Fruit fly (Drosophila melanogaster) whole organism, embryonic: ENCODE data around the gene Tnpo-SR.

ENCODE experiments used
- B-H1 ChIP-seq: fragments of 200-800 bp; sonication (Bioruptor generic); IDR thresholded peaks from 3 replicates; pipeline ENCODE4 v1.3.6; 2022; ENCODE audit warnings: missing biosample characterization, missing genetic modification characterization
- BEAF-32 ChIP-seq: fragments of 200-800 bp; sonication (Bioruptor generic); optimal IDR thresholded peaks from 3 replicates; lab custom pipeline; 2017; ENCODE audit warnings: missing biosample characterization, missing genetic modification characterization, mild to moderate bottlenecking, moderate library complexity, missing genetic modification reagents
- Bdp1 ChIP-seq: fragments of 200-800 bp; sonication (Bioruptor generic); optimal IDR thresholded peaks from 3 replicates; lab custom pipeline; 2016; ENCODE audit warnings: missing biosample characterization, missing genetic modification characterization
- CG12219 ChIP-seq: fragments of 200-800 bp; sonication (Bioruptor generic); optimal IDR thresholded peaks from 3 replicates; lab custom pipeline; 2018; ENCODE audit warnings: missing biosample characterization, mild to moderate bottlenecking, missing genetic modification characterization
- CG15514 ChIP-seq: fragments of 200-800 bp; sonication (Bioruptor generic); optimal IDR thresholded peaks from 3 replicates; lab custom pipeline; 2017; ENCODE audit warnings: missing biosample characterization, missing genetic modification characterization, mild to moderate bottlenecking, moderate library complexity, missing genetic modification reagents
- CG16779 ChIP-seq: fragments of 200-800 bp; sonication (Bioruptor generic); IDR thresholded peaks from 2 replicates; pipeline ENCODE4 v1.3.6; 2022; ENCODE audit warnings: missing biosample characterization, missing genetic modification characterization
- CG16813 ChIP-seq: fragments of 200-800 bp; sonication (Bioruptor generic); IDR thresholded peaks from 3 replicates; pipeline ENCODE4 v1.3.6; 2022; ENCODE audit warnings: missing biosample characterization, missing genetic modification characterization; ENCODE audit not compliant: partially characterized antibody
- CG17612 ChIP-seq: fragments of 200-800 bp; sonication (Bioruptor generic); IDR thresholded peaks from 2 replicates; pipeline ENCODE4 v1.3.6; 2022; ENCODE audit warnings: missing biosample characterization, missing genetic modification characterization
- CG3281 ChIP-seq: fragments of 200-800 bp; sonication (Bioruptor generic); optimal IDR thresholded peaks from 3 replicates; lab custom pipeline; 2017; ENCODE audit warnings: missing biosample characterization, mild to moderate bottlenecking, missing genetic modification characterization
- CG6654 ChIP-seq: fragments of 200-800 bp; sonication (Bioruptor generic); optimal IDR thresholded peaks from 2 replicates; lab custom pipeline; 2017; ENCODE audit warnings: missing biosample characterization, mild to moderate bottlenecking, missing genetic modification characterization
- CG7928 ChIP-seq: fragments of 200-800 bp; sonication (Bioruptor generic); optimal IDR thresholded peaks from 2 replicates; lab custom pipeline; 2017; ENCODE audit warnings: missing biosample characterization, mild to moderate bottlenecking, missing genetic modification characterization
- CG8089 ChIP-seq: fragments of 200-800 bp; sonication (Bioruptor generic); optimal IDR thresholded peaks from 3 replicates; lab custom pipeline; 2016; ENCODE audit warnings: missing biosample characterization, missing genetic modification characterization
- CG8290 ChIP-seq, 3 experiments: fragments of 200-800 bp; sonication (Bioruptor generic); optimal IDR thresholded peaks; 2 replicates each; lab custom pipeline; 2016 to 2019; ENCODE audit warnings: missing biosample characterization in 3 of 3, missing genetic modification characterization in 3 of 3, mild to moderate bottlenecking in 2 of 3, moderate library complexity in 1 of 3
- Chrac-16 ChIP-seq: fragments of 200-800 bp; sonication (Bioruptor generic); optimal IDR thresholded peaks from 3 replicates; lab custom pipeline; 2016; ENCODE audit warnings: missing biosample characterization, missing genetic modification characterization
- Deaf1 ChIP-seq: fragments of 200-800 bp; optimal IDR thresholded peaks from 3 replicates; lab custom pipeline; 2019; ENCODE audit warnings: missing biosample characterization, mild to moderate bottlenecking, missing genetic modification characterization, moderate library complexity
- E2f2 ChIP-seq: fragments of 200-800 bp; sonication (Bioruptor generic); IDR thresholded peaks from 2 replicates; pipeline ENCODE4 v1.3.6; 2022; ENCODE audit warnings: missing biosample characterization, missing genetic modification characterization
- Fer3 ChIP-seq: fragments of 200-800 bp; sonication (Bioruptor generic); optimal IDR thresholded peaks from 2 replicates; lab custom pipeline; 2018; ENCODE audit warnings: missing biosample characterization, mild to moderate bottlenecking, missing genetic modification characterization, moderate library complexity
- HLH3B ChIP-seq: fragments of 200-800 bp; sonication (Bioruptor generic); IDR thresholded peaks from 2 replicates; pipeline ENCODE4 v1.3.6; 2022; ENCODE audit warnings: missing biosample characterization, missing genetic modification characterization
- Hey ChIP-seq: fragments of 200-800 bp; sonication (Bioruptor generic); optimal IDR thresholded peaks from 3 replicates; lab custom pipeline; 2018; ENCODE audit warnings: missing biosample characterization, mild to moderate bottlenecking, missing genetic modification characterization
- HmgZ ChIP-seq: fragments of 200-800 bp; sonication (Bioruptor generic); optimal IDR thresholded peaks from 2 replicates; lab custom pipeline; 2018; ENCODE audit warnings: missing biosample characterization, mild to moderate bottlenecking, missing genetic modification characterization
- Hmr ChIP-seq: fragments of 200-800 bp; sonication (Bioruptor generic); optimal IDR thresholded peaks from 3 replicates; lab custom pipeline; 2017; ENCODE audit warnings: mild to moderate bottlenecking, missing biosample characterization, missing genetic modification reagents, missing genetic modification characterization
- Hr51 ChIP-seq, 2 experiments: fragments of 200-800 bp; sonication (Bioruptor generic); optimal IDR thresholded peaks; 2 replicates in 1 of 2; 3 replicates in 1 of 2; lab custom pipeline; 2016 to 2018; ENCODE audit warnings: missing biosample characterization in 2 of 2, missing genetic modification characterization in 2 of 2, mild to moderate bottlenecking in 1 of 2, moderate library complexity in 1 of 2
- Hr78 ChIP-seq, 2 experiments: fragments of 200-800 bp in 1 of 2; fragments of >200 bp in 1 of 2; sonication (Bioruptor generic) in 1 of 2; optimal IDR thresholded peaks; 2 replicates each; lab custom pipeline; 2017 to 2019; ENCODE audit warnings: missing biosample characterization in 2 of 2, missing genetic modification characterization in 2 of 2, mild to moderate bottlenecking in 1 of 2, moderate library complexity in 1 of 2
- MBD-R2 ChIP-seq: fragments of 200-800 bp; sonication (Bioruptor generic); IDR thresholded peaks from 2 replicates; pipeline ENCODE4 v1.3.6; 2022; ENCODE audit warnings: missing biosample characterization, missing genetic modification characterization
- MTF-1 ChIP-seq: fragments of 200-800 bp; sonication (Bioruptor generic); optimal IDR thresholded peaks from 2 replicates; lab custom pipeline; 2018; ENCODE audit warnings: missing biosample characterization, mild to moderate bottlenecking, missing genetic modification characterization, borderline replicate concordance
- Max ChIP-seq: fragments of 200-800 bp; sonication (Bioruptor generic); optimal IDR thresholded peaks from 2 replicates; lab custom pipeline; 2016; ENCODE audit warnings: missing biosample characterization, mild to moderate bottlenecking, missing genetic modification characterization
- Mes4 ChIP-seq: fragments of 200-800 bp; sonication (Bioruptor generic); optimal IDR thresholded peaks from 2 replicates; lab custom pipeline; 2016; ENCODE audit warnings: missing biosample characterization, missing genetic modification characterization
- Optix ChIP-seq: fragments of 200-800 bp; sonication (Bioruptor generic); IDR thresholded peaks from 3 replicates; pipeline ENCODE4 v1.3.6; 2022; ENCODE audit warnings: missing biosample characterization, missing genetic modification characterization
- Rfx ChIP-seq: fragments of 200-800 bp; sonication (Bioruptor generic); IDR thresholded peaks from 2 replicates; pipeline ENCODE4 v1.3.6; 2022; ENCODE audit warnings: missing biosample characterization, missing genetic modification characterization
- Rx ChIP-seq: fragments of 200-800 bp; sonication (Bioruptor generic); IDR thresholded peaks from 2 replicates; pipeline ENCODE4 v1.3.6; 2022; ENCODE audit warnings: missing biosample characterization, missing genetic modification characterization
- Trl ChIP-seq, 3 experiments: fragments of >200 bp in 2 of 3; fragments of 200-800 bp in 1 of 3; sonication (Bioruptor generic) in 1 of 3; optimal IDR thresholded peaks; 2 replicates in 1 of 3; 3 replicates in 2 of 3; lab custom pipeline; 2016 to 2017; ENCODE audit warnings: missing biosample characterization in 1 of 3, missing genetic modification characterization in 1 of 3
- ase ChIP-seq: fragments of 200-800 bp; sonication (Bioruptor generic); IDR thresholded peaks from 3 replicates; pipeline ENCODE4 v1.3.6; 2022; ENCODE audit warnings: missing biosample characterization, missing genetic modification characterization
- cas ChIP-seq: fragments of 200-800 bp; sonication (Bioruptor generic); IDR thresholded peaks from 2 replicates; pipeline ENCODE4 v1.3.6; 2022; ENCODE audit warnings: missing biosample characterization, missing genetic modification characterization
- chinmo ChIP-seq: fragments of 200-800 bp; sonication (Bioruptor generic); IDR thresholded peaks from 4 replicates; pipeline ENCODE4 v1.3.6; 2022; ENCODE audit warnings: missing biosample characterization, missing genetic modification characterization; ENCODE audit not compliant: partially characterized antibody
- disco-r ChIP-seq: fragments of 200-800 bp; sonication (Bioruptor generic); optimal IDR thresholded peaks from 2 replicates; lab custom pipeline; 2016; ENCODE audit warnings: missing biosample characterization, missing genetic modification characterization
- ems ChIP-seq: fragments of 200-800 bp; sonication (Bioruptor generic); optimal IDR thresholded peaks from 3 replicates; lab custom pipeline; 2016; ENCODE audit warnings: missing biosample characterization, missing genetic modification characterization
- exex ChIP-seq: fragments of 200-800 bp; sonication (Bioruptor generic); optimal IDR thresholded peaks from 4 replicates; lab custom pipeline; 2018; ENCODE audit warnings: missing biosample characterization, mild to moderate bottlenecking, missing genetic modification characterization, moderate library complexity
- gro ChIP-seq: fragments of 200-800 bp; sonication (Bioruptor generic); optimal IDR thresholded peaks from 2 replicates; lab custom pipeline; 2016; ENCODE audit warnings: missing biosample characterization, missing genetic modification characterization
- gt ChIP-seq: fragments of 200-800 bp; sonication (Bioruptor generic); IDR thresholded peaks from 2 replicates; pipeline ENCODE4 v1.3.6; 2022; ENCODE audit warnings: missing biosample characterization, missing genetic modification characterization
- hth ChIP-seq: fragments of >200 bp; optimal IDR thresholded peaks from 2 replicates; lab custom pipeline; 2017; ENCODE audit warnings: inconsistent platforms
- luna ChIP-seq: fragments of 200-800 bp; sonication (Bioruptor generic); optimal IDR thresholded peaks from 2 replicates; lab custom pipeline; 2016; ENCODE audit warnings: missing biosample characterization, missing genetic modification characterization
- mld ChIP-seq: fragments of 200-800 bp; sonication (Bioruptor generic); IDR thresholded peaks from 3 replicates; pipeline ENCODE4 v1.3.6; 2022; ENCODE audit warnings: missing biosample characterization, missing genetic modification characterization; ENCODE audit not compliant: partially characterized antibody
- nerfin-2 ChIP-seq: fragments of 200-800 bp; sonication (Bioruptor generic); IDR thresholded peaks from 2 replicates; pipeline ENCODE4 v1.3.6; 2022; ENCODE audit warnings: missing biosample characterization, missing genetic modification characterization; ENCODE audit not compliant: partially characterized antibody
- pum ChIP-seq: fragments of 200-800 bp; sonication (Bioruptor generic); optimal IDR thresholded peaks from 2 replicates; lab custom pipeline; 2016; ENCODE audit warnings: missing biosample characterization, missing genetic modification characterization
- ranshi ChIP-seq: fragments of 200-800 bp; sonication (Bioruptor generic); IDR thresholded peaks from 2 replicates; pipeline ENCODE4 v1.3.6; 2022; ENCODE audit warnings: missing biosample characterization, missing genetic modification characterization
- sim ChIP-seq: fragments of 200-800 bp; sonication (Bioruptor generic); IDR thresholded peaks from 2 replicates; pipeline ENCODE4 v1.3.6; 2022; ENCODE audit warnings: missing biosample characterization, missing genetic modification characterization
- sna ChIP-seq: fragments of 200-800 bp; sonication (Bioruptor generic); IDR thresholded peaks from 2 replicates; pipeline ENCODE4 v1.3.6; 2022; ENCODE audit warnings: missing biosample characterization, missing genetic modification characterization; ENCODE audit not compliant: partially characterized antibody

Gene Tnpo-SR

DNA sequence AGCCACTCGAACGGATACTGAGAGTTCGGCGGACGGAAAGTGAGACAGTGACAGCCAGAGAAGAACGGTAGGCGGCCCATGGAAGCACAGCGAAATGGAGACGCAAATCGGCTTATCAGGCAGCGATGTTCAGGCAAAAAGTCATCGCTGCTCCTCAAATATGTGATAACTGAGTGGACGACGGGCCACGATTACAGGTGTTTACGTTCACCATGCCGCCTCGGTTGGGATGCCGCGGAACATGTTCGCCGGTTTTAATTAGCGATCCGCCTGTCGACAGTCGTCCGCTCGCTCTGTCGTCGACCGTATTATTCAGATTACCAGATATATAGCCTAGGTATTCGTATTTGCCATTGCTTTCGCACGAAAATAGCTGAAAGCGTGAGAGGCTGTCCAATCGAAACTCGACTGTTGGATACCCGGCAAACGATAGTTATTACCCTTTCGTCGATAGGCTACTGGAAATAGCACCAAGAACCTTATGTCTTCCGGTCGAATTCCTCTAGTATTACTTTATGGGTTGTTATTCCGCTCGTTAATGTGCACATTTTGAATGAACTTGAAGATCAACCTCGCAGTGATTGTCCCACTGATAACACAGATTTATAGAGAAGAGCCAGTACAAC lies 8.5 kb upstream of the Tnpo-SR start (continued):
- TF ChIP-seq CG8290 (GFP tag; optimal IDR thresholded peaks at IDR 0.05; lab: Kevin White, UChicago) (no peak), CG8290 (tag; optimal IDR thresholded peaks at IDR 0.05; lab: Kevin White, UChicago) (peak in 1 of 2 experiments; percentile 53), gt (GFP tag; lab: Robert Waterston, UW) (no peak), HmgZ (peak; percentile 32), ranshi (no peak), Deaf1 (tag; lab: Kevin White, UChicago) (peak; percentile 79), Hey (peak; percentile 15), CG15514 (GFP tag; lab: Kevin White, UChicago) (peak; percentile 41), Trl (optimal IDR thresholded peaks at IDR 0.05; lab: Kevin White, UChicago) (peak in 1 of 2 experiments; percentile 55), Trl (GFP tag; optimal IDR thresholded peaks at IDR 0.05; lab: Kevin White, UChicago) (no peak), exex (peak; percentile 77), Rx (GFP tag; lab: Robert Waterston, UW) (no peak), BEAF-32 (GFP tag; lab: Kevin White, UChicago) (peak; percentile 4), CG7928 (GFP tag; lab: Kevin White, UChicago) (no peak), Fer3 (no peak)

DNA sequence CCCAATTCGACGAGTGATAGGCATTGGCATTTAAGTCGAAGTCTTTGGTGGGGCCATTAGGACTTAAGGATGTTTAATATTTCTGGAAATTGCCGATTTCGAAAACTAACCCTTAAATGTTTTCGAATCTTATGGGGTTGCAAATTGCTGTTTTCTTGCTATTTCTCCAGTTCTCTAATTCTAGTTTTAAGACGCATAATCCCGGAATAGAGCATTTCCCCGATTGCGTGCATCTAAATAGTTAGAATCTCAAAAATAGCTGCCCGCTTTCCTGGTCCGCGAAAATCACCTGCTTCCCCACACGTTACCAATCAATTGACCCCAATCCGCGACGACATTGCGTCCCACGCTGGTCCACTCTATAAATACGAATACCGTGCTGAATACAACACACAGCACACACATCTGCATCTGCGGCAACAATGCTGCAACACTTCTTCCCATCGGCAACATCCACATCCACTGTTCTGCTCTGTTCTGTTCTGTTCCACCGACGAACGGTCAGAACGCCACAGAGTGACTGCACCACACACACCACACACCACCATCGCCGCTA lies 7.7 kb upstream of the Tnpo-SR start, which contains the start of gene Bacc:
Gene Bacc, plus strand, starts transcription at position 542 of the 556 bp plus-strand sequence.
- TF ChIP-seq pum (GFP tag; lab: Kevin White, UChicago) (peak; percentile 70), cas (GFP tag; lab: Robert Waterston, UW) (no peak), Mes4 (GFP tag; lab: Kevin White, UChicago) (peak; percentile 79), CG16813 (no peak), CG17612 (GFP tag; lab: Robert Waterston, UW) (no peak), MTF-1 (peak; percentile 61), Bdp1 (GFP tag; lab: Kevin White, UChicago) (peak; percentile 69), sim (GFP tag; lab: Robert Waterston, UW) (no peak), Max (peak; percentile 84), Hmr (GFP tag; lab: Kevin White, UChicago) (peak; percentile 94), CG16779 (GFP tag; lab: Robert Waterston, UW) (no peak), CG3281 (GFP tag; lab: Kevin White, UChicago) (peak; percentile 96), CG8089 (GFP tag; lab: Kevin White, UChicago) (peak; percentile 89), Hr78 (GFP tag; optimal IDR thresholded peaks at IDR 0.05; lab: Kevin White, UChicago) (peak in 1 of 2 experiments; percentile 41), luna (peak; percentile 70), Hr51 (GFP tag; optimal IDR thresholded peaks at IDR 0.05; lab: Kevin White, UChicago) (peak; percentile 70 to 92), B-H1 (no peak), Rfx (GFP tag; lab: Robert Waterston, UW) (no peak), chinmo (GFP tag; lab: Robert Waterston, UW) (no peak), mld (GFP tag; lab: Robert Waterston, UW) (no peak), ase (GFP tag; lab: Robert Waterston, UW) (no peak), Chrac-16 (peak; percentile 75), MBD-R2 (GFP tag; lab: Robert Waterston, UW) (no peak), HLH3B (no peak), sna (no peak), E2f2 (GFP tag; lab: Robert Waterston, UW) (no peak), nerfin-2 (no peak), disco-r (GFP tag; lab: Kevin White, UChicago) (peak; percentile 71), CG12219 (GFP tag; lab: Kevin White, UChicago) (peak; percentile 84), Optix (GFP tag; lab: Robert Waterston, UW) (no peak), gro (GFP tag; lab: Kevin White, UChicago) (peak; percentile 89), Trl (optimal IDR thresholded peaks at IDR 0.05; lab: Kevin White, UChicago) (no peak), Trl (GFP tag; optimal IDR thresholded peaks at IDR 0.05; lab: Kevin White, UChicago) (peak; percentile 86), hth (lab: Kevin White, UChicago) (no peak), CG6654 (peak; percentile 67), ems (GFP tag; lab: Kevin White, UChicago) (peak; percentile 78)
